Worm (Caenorhabditis elegans) whole organism, L1 larva: ENCODE measurements around the gene vha-7.

ENCODE experiments used
- C34B4.2 ChIP-seq: sonication (generic microtip); optimal IDR thresholded peaks from 2 replicates; lab custom pipeline; 2017; ENCODE audit warnings: mild to moderate bottlenecking, missing genetic modification characterization, missing compliant biosample characterization
- F16B12.6 ChIP-seq: fragments of 150-350 bp; optimal IDR thresholded peaks from 2 replicates; lab custom pipeline; 2014; ENCODE audit warnings: missing biosample characterization, missing genetic modification characterization
- alr-1 ChIP-seq: fragments of 200-800 bp; sonication (Bioruptor generic); optimal IDR thresholded peaks from 2 replicates; lab custom pipeline; 2018; ENCODE audit warnings: borderline replicate concordance, mild to moderate bottlenecking, missing genetic modification characterization, missing compliant biosample characterization
- aly-2 ChIP-seq: fragments of 150-350 bp; optimal IDR thresholded peaks from 2 replicates; lab custom pipeline; 2014; ENCODE audit warnings: missing biosample characterization, missing genetic modification characterization
- ceh-63 ChIP-seq: fragments of 200-800 bp; sonication (Bioruptor generic); optimal IDR thresholded peaks from 2 replicates; lab custom pipeline; 2018; ENCODE audit warnings: mild to moderate bottlenecking, missing genetic modification characterization, missing compliant biosample characterization
- ceh-8 ChIP-seq: fragments of 200-800 bp; sonication (Bioruptor generic); optimal IDR thresholded peaks from 2 replicates; lab custom pipeline; 2018; ENCODE audit warnings: mild to moderate bottlenecking, missing genetic modification characterization, moderate library complexity, missing compliant biosample characterization
- ceh-82 ChIP-seq, 3 experiments: fragments of 150-350 bp in 1 of 3; sonication (generic microtip) in 2 of 3; optimal IDR thresholded peaks; 2 replicates each; lab custom pipeline; 2014 to 2017; ENCODE audit warnings: missing biosample characterization in 3 of 3, missing genetic modification characterization in 3 of 3
- ceh-88 ChIP-seq: fragments of 200-800 bp; sonication (Bioruptor generic); IDR thresholded peaks from 2 replicates; pipeline ENCODE4 v1.3.6; 2022; ENCODE audit warnings: missing genetic modification characterization, missing compliant biosample characterization
- ces-1 ChIP-seq: fragments of 150-350 bp; optimal IDR thresholded peaks from 2 replicates; lab custom pipeline; 2014; ENCODE audit warnings: missing biosample characterization, missing genetic modification reagents, missing genetic modification characterization
- dpl-1 ChIP-seq, 3 experiments: fragments of 150-350 bp in 2 of 3; sonication (generic microtip) in 1 of 3; optimal IDR thresholded peaks; 2 replicates each; lab custom pipeline; 2014 to 2017; ENCODE audit warnings: missing biosample characterization in 3 of 3, missing genetic modification characterization in 3 of 3, missing genetic modification reagents in 3 of 3
- dsc-1 ChIP-seq: sonication (generic microtip); optimal IDR thresholded peaks from 2 replicates; lab custom pipeline; 2016; ENCODE audit warnings: mild to moderate bottlenecking, missing genetic modification characterization, missing compliant biosample characterization
- efl-1 ChIP-seq, 4 experiments: fragments of 150-350 bp; optimal IDR thresholded peaks in 3 of 4; peaks in 1 of 4; 1 replicate in 1 of 4; 2 replicates in 3 of 4; lab custom pipeline; 2014; ENCODE audit warnings: missing biosample characterization in 2 of 4, missing genetic modification characterization in 2 of 4, missing genetic modification reagents in 2 of 4
- efl-3 ChIP-seq: fragments of 200-800 bp; sonication (Bioruptor generic); optimal IDR thresholded peaks from 2 replicates; lab custom pipeline; 2018; ENCODE audit warnings: mild to moderate bottlenecking, missing genetic modification characterization, missing compliant biosample characterization
- egl-27 ChIP-seq, 2 experiments: fragments of 150-350 bp in 1 of 2; sonication (generic microtip); optimal IDR thresholded peaks; 3 replicates each; lab custom pipeline; 2017 to 2018; ENCODE audit warnings: missing biosample characterization in 2 of 2, missing genetic modification characterization in 2 of 2, missing genetic modification reagents in 2 of 2
- elt-3 ChIP-seq, 6 experiments: fragments of 150-350 bp in 1 of 6; sonication (generic microtip); optimal IDR thresholded peaks; 2 replicates each; lab custom pipeline; 2017 to 2018; ENCODE audit warnings: missing biosample characterization in 6 of 6, missing genetic modification characterization in 6 of 6, inconsistent platforms in 1 of 6
- fkh-10 ChIP-seq: sonication (generic microtip); optimal IDR thresholded peaks from 2 replicates; lab custom pipeline; 2017; ENCODE audit warnings: missing biosample characterization, missing genetic modification reagents, missing genetic modification characterization
- fkh-4 ChIP-seq: sonication (generic microtip); optimal IDR thresholded peaks from 2 replicates; lab custom pipeline; 2016; ENCODE audit warnings: missing compliant biosample characterization, missing genetic modification characterization, borderline replicate concordance
- fos-1 ChIP-seq: fragments of 150-350 bp; optimal IDR thresholded peaks from 2 replicates; lab custom pipeline; 2014; ENCODE audit warnings: missing biosample characterization, missing genetic modification characterization
- hlh-17 ChIP-seq: fragments of 200-800 bp; sonication (Bioruptor generic); optimal IDR thresholded peaks from 2 replicates; lab custom pipeline; 2018; ENCODE audit warnings: missing genetic modification characterization, mild to moderate bottlenecking, missing compliant biosample characterization, moderate library complexity, borderline replicate concordance
- hlh-4 ChIP-seq: sonication (generic microtip); optimal IDR thresholded peaks from 2 replicates; lab custom pipeline; 2016; ENCODE audit warnings: mild to moderate bottlenecking, missing genetic modification characterization, missing compliant biosample characterization
- irx-1 ChIP-seq: sonication (generic microtip); optimal IDR thresholded peaks from 2 replicates; lab custom pipeline; 2016; ENCODE audit warnings: missing genetic modification characterization, missing compliant biosample characterization
- jun-1 ChIP-seq: fragments of 150-350 bp; optimal IDR thresholded peaks from 2 replicates; lab custom pipeline; 2014; ENCODE audit warnings: missing biosample characterization, missing genetic modification reagents, missing genetic modification characterization
- lin-13 ChIP-seq: fragments of 150-350 bp; optimal IDR thresholded peaks from 2 replicates; lab custom pipeline; 2014; ENCODE audit warnings: missing biosample characterization, missing genetic modification reagents, missing genetic modification characterization
- lin-14 ChIP-seq: fragments of 200-800 bp; sonication (Bioruptor generic); optimal IDR thresholded peaks from 2 replicates; lab custom pipeline; 2018; ENCODE audit warnings: mild to moderate bottlenecking, missing genetic modification characterization, moderate library complexity, missing compliant biosample characterization
- lin-39 ChIP-seq: fragments of 150-350 bp; optimal IDR thresholded peaks from 2 replicates; lab custom pipeline; 2014; ENCODE audit warnings: missing biosample characterization, missing genetic modification reagents, missing genetic modification characterization
- lsy-2 ChIP-seq, 2 experiments: fragments of 150-350 bp; optimal IDR thresholded peaks; 2 replicates each; lab custom pipeline; 2014; ENCODE audit warnings: missing biosample characterization in 2 of 2, missing genetic modification characterization in 2 of 2
- mdl-1 ChIP-seq, 2 experiments: fragments of 150-350 bp; optimal IDR thresholded peaks; 2 replicates each; lab custom pipeline; 2014 to 2017; ENCODE audit warnings: missing biosample characterization in 2 of 2, missing genetic modification characterization in 2 of 2, inconsistent platforms in 1 of 2
- mef-2 ChIP-seq: fragments of 150-350 bp; optimal IDR thresholded peaks from 2 replicates; lab custom pipeline; 2014; ENCODE audit warnings: missing biosample characterization, missing genetic modification characterization
- mep-1 ChIP-seq: fragments of 150-350 bp; optimal IDR thresholded peaks from 2 replicates; lab custom pipeline; 2014; ENCODE audit warnings: missing biosample characterization, missing genetic modification characterization
- nhr-12 ChIP-seq: sonication (generic microtip); optimal IDR thresholded peaks from 2 replicates; lab custom pipeline; 2017; ENCODE audit warnings: missing biosample characterization, missing genetic modification characterization
- nhr-20 ChIP-seq: sonication (generic microtip); optimal IDR thresholded peaks from 2 replicates; lab custom pipeline; 2016; ENCODE audit warnings: mild to moderate bottlenecking, missing genetic modification characterization, missing compliant biosample characterization
- nhr-71 ChIP-seq: sonication (generic microtip); optimal IDR thresholded peaks from 2 replicates; lab custom pipeline; 2016; ENCODE audit warnings: mild to moderate bottlenecking, missing genetic modification characterization, moderate library complexity, missing compliant biosample characterization
- nhr-77 ChIP-seq: fragments of 150-350 bp; optimal IDR thresholded peaks from 2 replicates; lab custom pipeline; 2014; ENCODE audit warnings: missing biosample characterization, missing genetic modification characterization
- nhr-90 ChIP-seq: sonication (generic microtip); optimal IDR thresholded peaks from 2 replicates; lab custom pipeline; 2016; ENCODE audit warnings: mild to moderate bottlenecking, missing genetic modification characterization, missing compliant biosample characterization; ENCODE audit not compliant: poor library complexity
- pax-3 ChIP-seq: fragments of 200-800 bp; sonication (Bioruptor generic); optimal IDR thresholded peaks from 2 replicates; lab custom pipeline; 2018; ENCODE audit warnings: mild to moderate bottlenecking, missing genetic modification characterization, moderate library complexity, missing compliant biosample characterization
- rnt-1 ChIP-seq: sonication (generic microtip); optimal IDR thresholded peaks from 2 replicates; lab custom pipeline; 2016; ENCODE audit warnings: mild to moderate bottlenecking, missing genetic modification characterization, moderate library complexity, missing compliant biosample characterization
- skn-1 ChIP-seq: fragments of 150-350 bp; optimal IDR thresholded peaks from 2 replicates; lab custom pipeline; 2014; ENCODE audit warnings: missing biosample characterization, missing genetic modification characterization
- snpc-4 ChIP-seq: fragments of 150-350 bp; optimal IDR thresholded peaks from 2 replicates; lab custom pipeline; 2014; ENCODE audit warnings: missing biosample characterization, missing genetic modification characterization
- snu-23 ChIP-seq: sonication (generic microtip); optimal IDR thresholded peaks from 2 replicates; lab custom pipeline; 2016; ENCODE audit warnings: missing genetic modification characterization, missing compliant biosample characterization
- sox-4 ChIP-seq: sonication (generic microtip); optimal IDR thresholded peaks from 2 replicates; lab custom pipeline; 2016; ENCODE audit warnings: missing genetic modification characterization, missing compliant biosample characterization
- sup-37 ChIP-seq: fragments of 200-800 bp; sonication (Bioruptor generic); optimal IDR thresholded peaks from 2 replicates; lab custom pipeline; 2018; ENCODE audit warnings: mild to moderate bottlenecking, missing genetic modification characterization, missing compliant biosample characterization
- swsn-7 ChIP-seq: sonication (generic microtip); optimal IDR thresholded peaks from 2 replicates; lab custom pipeline; 2016; ENCODE audit warnings: missing genetic modification characterization, missing compliant biosample characterization
- tbx-2 ChIP-seq: sonication (generic microtip); optimal IDR thresholded peaks from 2 replicates; lab custom pipeline; 2016; ENCODE audit warnings: missing genetic modification characterization, missing compliant biosample characterization
- unc-30 ChIP-seq: sonication (generic microtip); optimal IDR thresholded peaks from 2 replicates; lab custom pipeline; 2017; ENCODE audit warnings: missing biosample characterization, missing genetic modification characterization
- unc-86 ChIP-seq: sonication (generic microtip); optimal IDR thresholded peaks from 2 replicates; lab custom pipeline; 2016; ENCODE audit warnings: missing genetic modification characterization, missing compliant biosample characterization
- vab-15 ChIP-seq: sonication (generic microtip); optimal IDR thresholded peaks from 2 replicates; lab custom pipeline; 2017; ENCODE audit warnings: missing genotype, mild to moderate bottlenecking, missing genetic modification characterization, missing compliant biosample characterization
- zag-1 ChIP-seq: fragments of 150-350 bp; optimal IDR thresholded peaks from 2 replicates; lab custom pipeline; 2014; ENCODE audit warnings: missing biosample characterization, missing genetic modification characterization
- zip-4 ChIP-seq: fragments of 200-800 bp; sonication (Bioruptor generic); optimal IDR thresholded peaks from 2 replicates; lab custom pipeline; 2018; ENCODE audit warnings: mild to moderate bottlenecking, missing genetic modification characterization, moderate library complexity, missing compliant biosample characterization
- ztf-4 ChIP-seq: fragments of 150-350 bp; optimal IDR thresholded peaks from 2 replicates; lab custom pipeline; 2014; ENCODE audit warnings: missing biosample characterization, missing genetic modification characterization

The vha-7 gene

DNA sequence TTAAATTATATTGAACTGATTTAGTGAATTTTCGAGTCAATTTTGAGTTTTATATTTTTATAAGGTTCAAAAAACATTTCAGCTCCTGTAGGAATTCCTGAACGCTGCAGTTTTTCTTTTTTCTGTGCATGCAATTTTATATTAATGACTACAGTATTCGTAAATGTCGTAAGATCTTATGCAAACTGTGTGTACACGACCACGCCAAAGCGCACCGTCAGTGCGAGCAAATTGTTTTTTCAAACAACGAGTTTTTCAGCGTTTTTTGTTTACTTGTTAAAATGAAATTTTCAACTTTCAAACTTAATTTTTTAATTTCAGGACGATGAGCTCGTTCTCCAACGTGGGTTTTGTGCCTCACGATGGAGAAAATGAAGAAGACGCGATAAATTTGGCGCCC is at the start of gene vha-7:
vha-7 (plus strand) TSS at position 326 of the 400 bp plus-strand sequence.
- TF ChIP-seq lin-13 (GFP tag; lab: Kevin White, UChicago) (no peak), efl-1 (optimal IDR thresholded peaks at IDR 0.05; lab: Kevin White, UChicago) (peak in 1 of 2 experiments; percentile 25), efl-1 (GFP tag; optimal IDR thresholded peaks at IDR 0.05 in 1 of 2; lab: Kevin White, UChicago) (no peak), jun-1 (tag; lab: Kevin White, UChicago) (no peak)
- TF ChIP-seq, all 84 proteins: peak for 1

DNA sequence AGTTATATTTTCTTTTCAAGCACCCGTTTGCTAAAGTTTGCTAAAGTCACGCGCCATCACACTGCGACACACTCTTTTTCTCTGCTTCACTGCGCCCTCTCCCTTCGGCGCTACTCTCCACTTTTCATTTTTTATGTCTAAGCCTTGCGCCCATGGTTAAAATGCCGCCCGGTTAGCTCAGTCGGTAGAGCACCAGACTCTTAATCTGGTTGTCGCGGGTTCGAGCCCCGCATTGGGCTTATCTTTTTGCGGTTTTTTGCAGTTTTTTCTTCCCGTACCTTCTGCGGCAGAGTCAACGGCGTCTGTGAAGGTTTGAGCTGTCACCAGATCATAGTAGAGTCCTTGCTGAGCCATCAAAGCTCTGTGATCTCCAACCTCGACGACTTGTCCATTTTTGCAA is 45.7 kb upstream of the vha-7 start:
- TF ChIP-seq fkh-10 (peak; percentile 33), nhr-20 (tag; lab: Kevin White, UChicago) (peak; percentile 86), sup-37 (peak; percentile 23), irx-1 (peak; percentile 75), vab-15 (tag; lab: Kevin White, UChicago) (peak; percentile 59), elt-3 (tag; optimal IDR thresholded peaks at IDR 0.05; lab: Kevin White, UChicago) (peak in 2 of 6 experiments; percentile 1 to 21), nhr-12 (no peak), swsn-7 (tag; lab: Kevin White, UChicago) (peak; percentile 83), ceh-8 (GFP tag; lab: Kevin White, UChicago) (peak; percentile 77), rnt-1 (tag; lab: Kevin White, UChicago) (peak; percentile 93), lsy-2 (tag; optimal IDR thresholded peaks at IDR 0.05; lab: Kevin White, UChicago) (peak; percentile 74), mdl-1 (tag; optimal IDR thresholded peaks at IDR 0.05; lab: Kevin White, UChicago) (peak in 1 of 2 experiments; percentile 83), nhr-71 (tag; lab: Kevin White, UChicago) (peak; percentile 89), snpc-4 (tag; lab: Kevin White, UChicago) (peak; percentile 42), dsc-1 (tag; lab: Kevin White, UChicago) (peak; percentile 73), zip-4 (GFP tag; lab: Kevin White, UChicago) (peak; percentile 13), sox-4 (tag; lab: Kevin White, UChicago) (peak; percentile 56), lin-39 (no peak), lin-13 (GFP tag; lab: Kevin White, UChicago) (peak; percentile 21), tbx-2 (peak; percentile 83), ztf-4 (tag; lab: Kevin White, UChicago) (no peak), efl-3 (GFP tag; lab: Kevin White, UChicago) (no peak), ces-1 (GFP tag; lab: Kevin White, UChicago) (no peak), F16B12.6 (peak; percentile 41), hlh-17 (GFP tag; lab: Kevin White, UChicago) (no peak), lin-14 (GFP tag; lab: Kevin White, UChicago) (peak; percentile 88), ceh-63 (GFP tag; lab: Kevin White, UChicago) (peak; percentile 1), egl-27 (tag; optimal IDR thresholded peaks at IDR 0.05; lab: Kevin White, UChicago) (no peak), aly-2 (peak; percentile 40), unc-30 (tag; lab: Kevin White, UChicago) (no peak), nhr-90 (tag; lab: Kevin White, UChicago) (peak; percentile 70), fkh-4 (tag; lab: Kevin White, UChicago) (no peak), hlh-4 (tag; lab: Kevin White, UChicago) (no peak), fos-1 (tag; lab: Kevin White, UChicago) (peak; percentile 61), nhr-77 (tag; lab: Kevin White, UChicago) (peak; percentile 22), jun-1 (tag; lab: Kevin White, UChicago) (peak; percentile 40), snu-23 (peak; percentile 91), pax-3 (tag; lab: Kevin White, UChicago) (peak; percentile 33), C34B4.2 (no peak), zag-1 (tag; lab: Kevin White, UChicago) (no peak), alr-1 (tag; lab: Kevin White, UChicago) (no peak), ceh-82 (tag; optimal IDR thresholded peaks at IDR 0.05; lab: Kevin White, UChicago) (peak; percentile 41 to 84 (median 68)), mef-2 (tag; lab: Kevin White, UChicago) (peak; percentile 52), skn-1 (tag; lab: Kevin White, UChicago) (peak; percentile 72), mep-1 (tag; lab: Kevin White, UChicago) (peak; percentile 50), ceh-88 (peak; percentile 68; the same call in 1 of the 2 replicates), dpl-1 (GFP tag; optimal IDR thresholded peaks at IDR 0.05; lab: Kevin White, UChicago) (peak; percentile 27 to 67 (median 53)), unc-86 (tag; lab: Kevin White, UChicago) (peak; percentile 76)
